Worm (Caenorhabditis elegans): Measurements from ENCODE around the gene srh-61.

- TF ChIP-seq ZK546.5 (tag; optimal IDR thresholded peaks at IDR 0.05) = no peak
- no peak for TF ChIP-seq nhr-25 (tag; optimal IDR thresholded peaks at IDR 0.05)
- no peak for TF ChIP-seq mdl-1 (tag; optimal IDR thresholded peaks at IDR 0.05)
Measured at ce11 chrII:12471138-12471855, 44.9 kb downstream of the srh-61 start, which contains the start of the genes F15A4.5 and phat-8.
